Fruit fly (Drosophila melanogaster) whole organism, pupa: ENCODE results near the gene Edg84A.

Source experiments
- CG10348 ChIP-seq: fragments of 200-800 bp; sonication (Bioruptor generic); IDR thresholded peaks from 2 replicates; pipeline ENCODE4 v1.3.6; 2022; ENCODE audit warnings: missing biosample characterization, missing genetic modification characterization
- CG12605 ChIP-seq: fragments of 200-800 bp; sonication (Bioruptor generic); IDR thresholded peaks from 2 replicates; pipeline ENCODE4 v1.3.6; 2022; ENCODE audit warnings: missing biosample characterization, missing genetic modification characterization
- CG13204 ChIP-seq: fragments of 200-800 bp; sonication (Bioruptor generic); optimal IDR thresholded peaks from 2 replicates; lab custom pipeline; 2018; ENCODE audit warnings: missing biosample characterization, mild to moderate bottlenecking, missing genetic modification characterization, moderate library complexity
- CG14655 ChIP-seq: fragments of 200-800 bp; sonication (Bioruptor generic); optimal IDR thresholded peaks from 3 replicates; lab custom pipeline; 2017; ENCODE audit warnings: mild to moderate bottlenecking, missing biosample characterization, missing genetic modification reagents, missing genetic modification characterization
- CG15710 ChIP-seq: fragments of 200-800 bp; sonication (Bioruptor generic); optimal IDR thresholded peaks from 2 replicates; lab custom pipeline; 2018; ENCODE audit warnings: missing biosample characterization, mild to moderate bottlenecking, missing genetic modification characterization, moderate library complexity
- CG17806 ChIP-seq: fragments of 200-800 bp; sonication (Bioruptor generic); optimal IDR thresholded peaks from 2 replicates; lab custom pipeline; 2018; ENCODE audit warnings: missing biosample characterization, mild to moderate bottlenecking, missing genetic modification characterization, moderate library complexity
- CG32121 ChIP-seq: fragments of 200-800 bp; sonication (Bioruptor generic); IDR thresholded peaks from 2 replicates; pipeline ENCODE4 v1.3.6; 2022; ENCODE audit warnings: missing biosample characterization, missing genetic modification characterization
- CG34367 ChIP-seq: fragments of 200-800 bp; sonication (Bioruptor generic); optimal IDR thresholded peaks from 2 replicates; lab custom pipeline; 2018; ENCODE audit warnings: missing biosample characterization, mild to moderate bottlenecking, missing genetic modification characterization
- CG4496 ChIP-seq: fragments of 200-800 bp; sonication (Bioruptor generic); IDR thresholded peaks from 3 replicates; pipeline ENCODE4 v1.3.6; 2022; ENCODE audit warnings: missing biosample characterization, missing genetic modification characterization
- CG8159 ChIP-seq: fragments of 200-800 bp; sonication (Bioruptor generic); optimal IDR thresholded peaks from 3 replicates; lab custom pipeline; 2018; ENCODE audit warnings: missing biosample characterization, mild to moderate bottlenecking, missing genetic modification characterization, moderate library complexity
- CG8301 ChIP-seq: fragments of 200-800 bp; sonication (Bioruptor generic); optimal IDR thresholded peaks from 2 replicates; lab custom pipeline; 2018; ENCODE audit warnings: missing biosample characterization, mild to moderate bottlenecking, missing genetic modification characterization
- CG9948 ChIP-seq: fragments of 200-800 bp; sonication (Bioruptor generic); optimal IDR thresholded peaks from 2 replicates; lab custom pipeline; 2018; ENCODE audit warnings: missing biosample characterization, mild to moderate bottlenecking, missing genetic modification characterization, moderate library complexity
- D1 ChIP-seq: fragments of 200-800 bp; sonication (Bioruptor generic); optimal IDR thresholded peaks from 2 replicates; lab custom pipeline; 2018; ENCODE audit warnings: missing biosample characterization, mild to moderate bottlenecking, missing genetic modification characterization, moderate library complexity
- EcR ChIP-seq: fragments of 200-800 bp; sonication (Bioruptor generic); optimal IDR thresholded peaks from 3 replicates; lab custom pipeline; 2019; ENCODE audit warnings: missing biosample characterization, missing genetic modification characterization, mild to moderate bottlenecking, moderate library complexity, missing genetic modification reagents
- Ets98B ChIP-seq: fragments of 200-800 bp; sonication (Bioruptor generic); IDR thresholded peaks from 2 replicates; pipeline ENCODE4 v1.3.6; 2022; ENCODE audit warnings: missing biosample characterization, missing genetic modification characterization
- Pif1A ChIP-seq: fragments of 200-800 bp; sonication (Bioruptor generic); optimal IDR thresholded peaks from 3 replicates; lab custom pipeline; 2016; ENCODE audit warnings: missing biosample characterization, missing genetic modification characterization
- Pif1B ChIP-seq: fragments of 200-800 bp; sonication (Bioruptor generic); optimal IDR thresholded peaks from 3 replicates; lab custom pipeline; 2016; ENCODE audit warnings: missing biosample characterization, missing genetic modification characterization
- Snoo ChIP-seq: fragments of 200-800 bp; sonication (Bioruptor generic); optimal IDR thresholded peaks from 3 replicates; lab custom pipeline; 2017; ENCODE audit warnings: missing biosample characterization, mild to moderate bottlenecking, missing genetic modification characterization, inconsistent platforms
- fd96Ca ChIP-seq: fragments of 200-800 bp; sonication (Bioruptor generic); IDR thresholded peaks from 3 replicates; pipeline ENCODE4 v1.3.6; 2022; ENCODE audit warnings: missing biosample characterization, missing genetic modification characterization
- gl ChIP-seq: fragments of 200-800 bp; sonication (Bioruptor generic); optimal IDR thresholded peaks from 2 replicates; lab custom pipeline; 2018; ENCODE audit warnings: missing biosample characterization, mild to moderate bottlenecking, missing genetic modification characterization
- rn ChIP-seq: fragments of 200-800 bp; sonication (Bioruptor generic); IDR thresholded peaks from 2 replicates; pipeline ENCODE4 v1.3.6; 2022; ENCODE audit warnings: missing biosample characterization, missing genetic modification characterization

Edg84A gene

DNA sequence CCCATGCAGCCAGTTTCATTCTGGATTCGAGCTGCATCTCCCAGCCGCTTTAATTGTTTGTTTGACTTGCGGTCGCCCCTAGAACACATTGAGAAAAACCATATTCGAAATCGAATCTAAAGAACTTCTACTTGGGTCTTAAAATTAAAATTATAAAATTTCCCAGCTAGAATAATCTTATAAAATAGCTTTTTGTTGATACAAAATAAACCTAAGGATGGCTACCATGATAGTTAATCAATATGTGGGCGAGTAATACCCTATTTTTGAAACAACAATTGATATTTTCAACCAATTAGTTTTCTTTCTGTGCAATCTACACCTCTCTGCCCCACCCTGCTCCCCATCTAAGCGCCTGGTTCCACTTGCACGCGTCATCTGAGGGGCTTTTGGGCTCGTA lies 9.7 kb upstream of the Edg84A start:
- TF ChIP-seq CG8159 (tag; lab: Kevin White, UChicago) (peak; percentile 59), fd96Ca (GFP tag; lab: Robert Waterston, UW) (no peak), Pif1A (GFP tag; lab: Kevin White, UChicago) (peak; percentile 8)
- TF ChIP-seq, all 21 proteins: peak for 2

DNA sequence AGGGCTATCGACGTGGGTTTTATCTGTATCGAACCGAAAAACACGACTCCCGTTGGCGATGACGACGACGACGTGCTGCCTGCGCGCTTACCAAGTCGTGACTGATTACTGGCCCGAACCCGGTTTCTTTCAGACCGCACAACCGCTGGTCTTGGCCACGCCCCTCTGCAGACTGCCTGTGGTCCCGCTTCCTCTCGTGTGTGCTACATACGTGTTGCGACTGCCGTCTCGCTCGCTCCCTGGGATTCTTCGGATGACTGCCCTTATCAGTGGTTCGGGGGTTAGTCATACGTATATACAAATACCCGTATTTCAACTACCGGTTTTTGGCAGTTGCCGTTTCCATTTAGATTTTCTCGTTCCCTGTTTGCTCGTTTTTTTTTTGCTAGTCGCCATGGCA lies 5.8 kb upstream of the Edg84A start, which contains the start of gene lab:
TSS of gene lab (minus strand) at position 111 of the 400 bp plus-strand sequence.
- no peak for TF ChIP-seq gl (tag; lab: Kevin White, UChicago)
- TF ChIP-seq Ets98B (GFP tag; lab: Robert Waterston, UW), result no peak
- no peak for TF ChIP-seq CG4496 (GFP tag; lab: Robert Waterston, UW)
- TF ChIP-seq CG32121 (GFP tag; lab: Robert Waterston, UW), result no peak
- TF ChIP-seq CG8301 (tag; lab: Kevin White, UChicago), result no peak
- no peak for TF ChIP-seq CG13204
- TF ChIP-seq CG17806, result no peak
- TF ChIP-seq CG9948 (tag; lab: Kevin White, UChicago), result no peak
- no peak for TF ChIP-seq CG14655 (GFP tag; lab: Kevin White, UChicago)
- no peak for TF ChIP-seq EcR
- no peak for TF ChIP-seq Pif1B

DNA sequence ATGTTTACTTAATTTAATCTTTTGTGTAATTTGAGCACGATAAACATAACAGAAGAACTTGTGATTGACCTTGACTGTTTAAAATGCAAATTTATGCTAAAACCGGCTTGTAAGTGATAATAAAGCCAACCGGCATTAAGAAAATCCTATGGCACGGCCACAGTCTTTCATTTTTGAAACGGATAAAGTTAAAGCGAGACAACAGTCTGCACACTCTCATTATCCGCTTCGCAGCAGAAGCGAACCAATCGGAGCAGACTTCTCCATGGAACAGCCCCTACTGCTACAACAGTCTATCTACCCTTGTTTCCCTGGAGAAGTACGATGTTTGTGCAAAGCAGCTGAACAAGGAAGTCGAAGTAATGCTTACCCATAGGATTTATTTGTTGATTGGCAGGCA lies 1.1 kb upstream of the Edg84A start:
- TF ChIP-seq rn, result no peak
- no peak for TF ChIP-seq CG15710 (tag; lab: Kevin White, UChicago)

DNA sequence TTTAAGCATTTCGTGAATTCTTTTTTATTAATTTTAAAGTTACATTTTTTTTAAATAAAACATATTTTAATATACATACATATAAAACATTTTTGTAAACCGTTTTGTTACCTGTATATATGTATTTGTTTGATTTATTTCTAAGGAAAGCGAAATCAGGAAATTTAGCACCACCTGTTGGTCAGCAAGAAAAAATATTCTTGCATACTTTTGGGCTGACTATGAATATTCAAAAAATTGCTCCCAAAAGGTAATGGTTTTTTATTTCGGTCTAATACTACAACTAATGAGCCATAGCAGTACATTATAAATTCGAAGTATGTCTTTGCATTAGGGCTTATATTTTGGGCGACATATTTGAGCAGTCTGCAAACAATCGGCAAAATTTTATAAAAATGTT lies 574 bp upstream of the Edg84A start:
- TF ChIP-seq rn, result no peak
- TF ChIP-seq D1 (tag; lab: Kevin White, UChicago), result peak; percentile 74

DNA sequence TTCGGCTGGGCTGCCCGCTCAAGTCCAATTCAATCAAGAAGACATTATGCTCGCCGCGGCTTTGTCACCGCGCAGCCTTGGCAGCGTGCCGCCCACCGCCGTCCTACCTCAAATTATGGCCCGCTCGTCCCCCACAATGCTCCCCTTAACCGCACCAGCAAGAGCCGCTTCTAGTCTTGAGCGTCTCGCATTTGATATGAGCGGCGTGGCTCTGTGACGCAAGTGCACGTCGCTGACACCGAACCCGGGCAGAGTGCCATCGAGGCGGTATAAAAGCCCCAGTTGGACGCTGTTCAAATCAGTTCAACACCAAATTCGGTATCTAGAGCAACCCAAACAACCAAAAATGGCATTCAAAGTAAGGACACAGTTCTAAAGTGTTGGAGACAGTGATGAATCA lies 2.2 kb downstream of the Edg84A start, which contains the start of gene Ccp84Ag:
TSS of gene Ccp84Ag (plus strand) at position 301 of the 400 bp plus-strand sequence.
- TF ChIP-seq gl (tag; lab: Kevin White, UChicago) (no peak), CG13204 (no peak), rn (no peak), CG32121 (GFP tag; lab: Robert Waterston, UW) (no peak), CG8301 (tag; lab: Kevin White, UChicago) (no peak), CG15710 (tag; lab: Kevin White, UChicago) (no peak), Ets98B (GFP tag; lab: Robert Waterston, UW) (no peak), CG12605 (GFP tag; lab: Robert Waterston, UW) (no peak), CG14655 (GFP tag; lab: Kevin White, UChicago) (no peak), CG17806 (no peak), EcR (no peak), Pif1B (no peak), D1 (tag; lab: Kevin White, UChicago) (no peak), Pif1A (GFP tag; lab: Kevin White, UChicago) (no peak), CG10348 (no peak), fd96Ca (GFP tag; lab: Robert Waterston, UW) (no peak), CG8159 (tag; lab: Kevin White, UChicago) (no peak)

DNA sequence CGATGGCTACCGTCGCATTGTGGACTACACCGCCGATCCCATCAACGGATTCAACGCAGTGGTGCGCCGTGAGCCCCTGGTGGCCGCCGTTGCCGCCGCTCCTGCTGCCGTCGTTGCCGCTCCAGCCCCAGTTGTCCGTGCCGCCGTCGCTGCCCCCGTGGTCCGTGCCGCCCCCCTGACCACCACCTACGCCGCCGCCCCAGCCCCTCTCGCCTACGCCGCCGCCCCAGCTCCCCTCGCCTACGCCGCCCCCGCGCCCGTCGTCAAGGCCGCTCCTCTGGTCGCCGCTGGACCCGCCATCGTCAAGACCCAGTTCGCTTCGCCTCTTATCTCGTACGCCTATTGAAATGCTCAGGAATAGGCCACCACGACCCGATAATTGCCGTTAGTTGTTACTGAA lies 3.0 kb downstream of the Edg84A start:
- no peak for TF ChIP-seq Ets98B (GFP tag; lab: Robert Waterston, UW)
- TF ChIP-seq CG12605 (GFP tag; lab: Robert Waterston, UW), result no peak
- TF ChIP-seq CG17806, result no peak
- TF ChIP-seq Pif1B, result no peak
- no peak for TF ChIP-seq CG10348
- TF ChIP-seq gl (tag; lab: Kevin White, UChicago), result no peak

DNA sequence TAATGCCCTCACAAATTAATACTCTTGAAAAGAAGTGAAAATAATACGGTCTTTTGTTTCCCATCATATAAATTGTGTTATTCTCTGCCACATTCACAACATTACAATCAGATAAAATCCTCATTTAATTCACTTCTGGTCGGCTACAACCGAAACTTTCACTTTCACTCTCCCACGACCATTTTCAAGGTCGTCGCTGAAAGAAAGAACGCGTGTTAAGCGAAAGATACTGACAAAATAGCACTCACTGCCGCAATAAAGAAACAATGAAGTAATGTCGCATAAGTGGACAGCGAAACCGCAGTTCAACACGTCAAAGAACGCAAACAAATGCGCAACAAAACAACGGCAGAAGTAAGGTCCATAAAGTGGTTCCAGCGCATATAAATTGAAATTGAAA lies 3.9 kb downstream of the Edg84A start:
- no peak for TF ChIP-seq Snoo
- TF ChIP-seq Pif1B, result no peak
- TF ChIP-seq CG32121 (GFP tag; lab: Robert Waterston, UW), result no peak
- TF ChIP-seq Ets98B (GFP tag; lab: Robert Waterston, UW), result no peak
- no peak for TF ChIP-seq CG17806
- TF ChIP-seq CG9948 (tag; lab: Kevin White, UChicago), result no peak
- no peak for TF ChIP-seq CG4496 (GFP tag; lab: Robert Waterston, UW)
- no peak for TF ChIP-seq CG12605 (GFP tag; lab: Robert Waterston, UW)
- TF ChIP-seq Pif1A (GFP tag; lab: Kevin White, UChicago), result no peak
- TF ChIP-seq gl (tag; lab: Kevin White, UChicago), result no peak
- TF ChIP-seq EcR, result no peak
- no peak for TF ChIP-seq CG34367 (tag; lab: Kevin White, UChicago)
- no peak for TF ChIP-seq CG14655 (GFP tag; lab: Kevin White, UChicago)
- TF ChIP-seq D1 (tag; lab: Kevin White, UChicago), result no peak

DNA sequence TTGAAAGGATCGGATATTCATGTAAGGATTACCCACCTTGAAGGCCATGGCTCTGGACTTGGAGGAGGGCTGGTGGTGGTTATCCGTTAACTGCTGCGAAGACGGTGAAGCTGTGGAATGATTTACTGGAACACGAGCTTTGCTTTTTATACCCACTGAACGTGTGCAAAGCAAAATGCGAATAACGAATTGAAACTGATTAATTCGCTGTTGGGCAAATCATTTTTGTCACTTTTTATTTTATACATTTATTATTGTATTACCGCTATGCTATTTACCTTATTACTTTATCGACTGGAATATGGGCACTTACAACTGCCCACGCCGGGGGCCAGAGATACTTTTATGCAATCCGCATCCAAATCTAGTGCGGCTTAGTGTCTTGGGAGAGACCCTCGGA lies 5.9 kb downstream of the Edg84A start, which contains the start of gene Ccp84Af:
TSS of gene Ccp84Af (minus strand) at position 101 of the 400 bp plus-strand sequence.
- TF ChIP-seq Ets98B (GFP tag; lab: Robert Waterston, UW) (no peak), CG14655 (GFP tag; lab: Kevin White, UChicago) (no peak), Pif1B (no peak), CG34367 (tag; lab: Kevin White, UChicago) (no peak), D1 (tag; lab: Kevin White, UChicago) (no peak), CG17806 (no peak), CG8301 (tag; lab: Kevin White, UChicago) (no peak), gl (tag; lab: Kevin White, UChicago) (no peak)
